Worm (Caenorhabditis elegans): ENCODE data around the gene jmjd-1.2.

The jmjd-1.2 gene

ce11 chrIV:4653708-4654107 lies 7.1 kb upstream of the jmjd-1.2 start (continued):
- TF ChIP-seq nhr-90 (tag; optimal IDR thresholded peaks at IDR 0.05) (no peak), F33H1.4 (GFP tag; IDR thresholded peaks at IDR 0.05) (peak; percentile 98), hsf-1 (GFP tag; IDR thresholded peaks at IDR 0.05) (peak; percentile 75), mcd-1 (GFP tag; IDR thresholded peaks at IDR 0.05) (peak; percentile 49; the same call in 1 of the 2 replicates), egrh-3 (GFP tag; IDR thresholded peaks at IDR 0.05) (no peak), dox-1 (GFP tag; IDR thresholded peaks at IDR 0.05) (peak; percentile 76), D2030.7 (GFP tag; IDR thresholded peaks at IDR 0.05) (peak; percentile 83), ceh-100 (GFP tag; IDR thresholded peaks at IDR 0.05) (peak; percentile 64), B0336.3 (GFP tag; IDR thresholded peaks at IDR 0.05) (0 out of 2 replicates have a peak, but pooled peaks have one; percentile 18), dpff-1 (tag; optimal IDR thresholded peaks at IDR 0.05) (no peak), lin-54 (GFP tag; optimal IDR thresholded peaks at IDR 0.05) (peak; percentile 63), hlh-26 (GFP tag; conservative IDR thresholded peaks at IDR 0.05) (no peak), tlf-1 (GFP tag; optimal IDR thresholded peaks at IDR 0.05) (peak; percentile 17), F49E8.2 (tag; optimal IDR thresholded peaks at IDR 0.05; ENCODE audit: insufficient read depth) (peak; percentile 68)

ce11 chrIV:4655979-4656378 lies 4.8 kb upstream of the jmjd-1.2 start:
- TF ChIP-seq hlh-26 (GFP tag; conservative IDR thresholded peaks at IDR 0.05) (no peak), ceh-27 (GFP tag; optimal IDR thresholded peaks at IDR 0.05) (no peak), lsy-27 (tag; optimal IDR thresholded peaks at IDR 0.05; ENCODE audit: borderline replicate concordance, insufficient read depth) (no peak), C17E4.6 (GFP tag; IDR thresholded peaks at IDR 0.05) (no peak), hmg-1.2 (GFP tag; IDR thresholded peaks at IDR 0.05) (no peak), zfh-2 (GFP tag; conservative IDR thresholded peaks at IDR 0.05) (peak; percentile 92), snpc-1.1 (tag; optimal IDR thresholded peaks at IDR 0.05; ENCODE audit: insufficient read depth) (no peak), tbp1 (GFP tag; optimal IDR thresholded peaks at IDR 0.05) (no peak), snpc-4 (GFP tag; optimal IDR thresholded peaks at IDR 0.05) (no peak), snpc-4 (tag; optimal IDR thresholded peaks at IDR 0.05) (no peak), nhr-120 (GFP tag; IDR thresholded peaks at IDR 0.05) (no peak), F39B2.1 (GFP tag; IDR thresholded peaks at IDR 0.05) (no peak), attf-3 (GFP tag; conservative IDR thresholded peaks at IDR 0.05) (0 out of 2 replicates have a peak, but pooled peaks have one; percentile 31), mxl-1 (tag; optimal IDR thresholded peaks at IDR 0.05) (no peak), madf-3 (GFP tag; IDR thresholded peaks at IDR 0.05) (0 out of 2 replicates have a peak, but pooled peaks have one; percentile 64), attf-5 (GFP tag; optimal IDR thresholded peaks at IDR 0.05) (no peak), lin-40 (tag; optimal IDR thresholded peaks at IDR 0.05) (no peak), unc-130 (GFP tag; optimal IDR thresholded peaks at IDR 0.05) (no peak), rcor-1 (GFP tag; IDR thresholded peaks at IDR 0.05) (no peak), aptf-3 (GFP tag; IDR thresholded peaks at IDR 0.05) (no peak), ets-4 (GFP tag; optimal IDR thresholded peaks at IDR 0.05) (no peak), D2030.7 (GFP tag; IDR thresholded peaks at IDR 0.05) (no peak), hlh-12 (tag; optimal IDR thresholded peaks at IDR 0.05) (no peak), egrh-3 (GFP tag; IDR thresholded peaks at IDR 0.05) (peak; percentile 89), snpc-3.4 (tag; optimal IDR thresholded peaks at IDR 0.05) (no peak), lsl-1 (GFP tag; optimal IDR thresholded peaks at IDR 0.05) (no peak), Y67H2A.10 (GFP tag; conservative IDR thresholded peaks at IDR 0.05) (no peak), cebp-1 (GFP tag; IDR thresholded peaks at IDR 0.05) (0 out of 2 replicates have a peak, but pooled peaks have one; percentile 15), cebp-1 (tag; optimal IDR thresholded peaks at IDR 0.05) (no peak), mcd-1 (GFP tag; IDR thresholded peaks at IDR 0.05) (peak; percentile 32; the same call in 1 of the 2 replicates), snpc-1.3 (tag; optimal IDR thresholded peaks at IDR 0.05; ENCODE audit: insufficient read depth) (no peak), B0336.3 (GFP tag; IDR thresholded peaks at IDR 0.05) (0 out of 2 replicates have a peak, but pooled peaks have one; percentile 14), Y53F4B.3 (GFP tag; IDR thresholded peaks at IDR 0.05) (no peak), F23B12.7 (tag; optimal IDR thresholded peaks at IDR 0.05; ENCODE audit: insufficient read depth) (no peak)

Data from whole organism, young adult.